Worm (Caenorhabditis elegans) whole organism, L4/young adult: ENCODE measurements around the gene W02B3.4.

Experiments
- W03F9.2 ChIP-seq: fragments of 150-350 bp; optimal IDR thresholded peaks from 2 replicates; lab custom pipeline; 2014; ENCODE audit warnings: missing biosample characterization, missing genetic modification characterization
- dao-5 ChIP-seq: sonication (generic microtip); optimal IDR thresholded peaks from 2 replicates; lab custom pipeline; 2016; ENCODE audit warnings: missing genotype, missing genetic modification characterization, moderate library complexity, missing compliant biosample characterization
- him-1 ChIP-seq: sonication (generic microtip); optimal IDR thresholded peaks from 2 replicates; lab custom pipeline; 2016; ENCODE audit warnings: missing genotype, missing genetic modification reagents, missing genetic modification characterization, missing compliant biosample characterization

The W02B3.4 gene

DNA sequence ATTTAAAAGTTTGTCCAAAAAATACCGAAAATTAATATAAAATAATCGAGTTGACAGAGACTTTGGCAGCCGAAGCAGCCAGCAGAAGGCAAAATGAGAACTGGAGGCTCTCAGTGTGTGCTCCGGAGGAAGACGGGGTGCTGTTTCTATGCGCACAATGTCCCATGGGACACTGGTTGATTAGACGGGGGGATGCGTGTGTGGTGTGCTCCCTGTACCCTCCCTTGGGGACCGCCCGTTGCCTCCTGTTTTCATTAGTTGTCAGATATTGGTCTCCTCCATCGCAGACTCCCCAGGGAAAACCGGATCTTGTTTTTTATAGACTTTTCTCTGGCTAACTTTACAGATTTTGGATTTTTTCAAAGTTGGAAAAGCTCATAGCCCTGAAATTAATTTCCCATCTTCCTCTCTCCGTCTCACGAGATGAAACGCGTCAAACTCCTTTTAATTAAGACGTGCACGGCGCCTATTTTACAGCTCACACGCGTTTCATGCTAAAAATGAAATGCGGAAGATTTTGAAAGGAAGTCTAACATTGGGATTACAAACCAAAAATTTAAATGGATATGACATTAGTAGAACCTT lies 18.0 kb downstream of the W02B3.4 start, which contains the start of gene C09F5.3:
C09F5.3 (minus strand) TSS at position 94 of the 585 bp plus-strand sequence.
- TF ChIP-seq W03F9.2 (tag; lab: Kevin White, UChicago) (no peak), him-1 (tag; lab: Kevin White, UChicago) (no peak), dao-5 (no peak)

DNA sequence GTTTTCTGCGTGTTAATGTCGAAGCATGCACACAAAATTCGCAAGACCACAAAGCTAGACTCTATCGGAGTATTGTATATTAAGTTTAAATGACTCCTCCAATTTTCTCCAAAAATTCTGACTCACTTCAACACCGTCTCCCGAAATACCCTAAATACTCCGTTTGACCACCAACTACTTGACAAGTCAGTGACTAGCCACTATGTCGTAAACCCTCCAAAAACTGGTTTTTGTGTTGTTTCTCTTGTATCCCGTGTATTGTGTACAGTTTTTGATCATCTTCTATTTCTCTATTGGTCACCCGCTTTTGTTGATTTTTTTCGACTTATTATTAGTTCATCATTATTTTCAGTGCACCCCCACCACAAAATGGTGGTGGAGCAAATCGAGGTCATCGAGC lies 24.9 kb downstream of the W02B3.4 start, which contains the start of gene C09F5.1:
C09F5.1 (plus strand) TSS at position 353 of the 400 bp plus-strand sequence.
- TF ChIP-seq him-1 (tag; lab: Kevin White, UChicago) (no peak), dao-5 (no peak), W03F9.2 (tag; lab: Kevin White, UChicago) (no peak)

DNA sequence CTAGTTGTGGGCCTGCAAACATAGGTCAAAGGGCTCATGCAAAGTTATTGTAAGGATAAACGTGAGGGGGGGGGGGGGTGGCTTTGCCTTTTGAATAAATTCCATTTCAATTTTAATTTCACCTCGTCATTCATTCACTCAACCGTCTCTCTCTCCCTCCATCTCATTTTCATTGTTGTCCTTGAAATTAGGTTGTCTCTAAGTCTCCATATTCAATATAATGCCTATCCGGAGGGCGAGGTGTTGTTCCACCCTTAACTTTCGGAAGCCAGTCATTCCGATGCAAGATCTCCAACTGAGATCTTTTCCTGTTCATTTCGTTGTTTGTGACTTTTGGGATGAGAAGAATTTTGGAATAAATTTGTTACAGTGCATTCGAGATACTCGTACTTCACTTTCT lies 26.0 kb downstream of the W02B3.4 start:
- TF ChIP-seq dao-5 (no peak), him-1 (tag; lab: Kevin White, UChicago) (no peak), W03F9.2 (tag; lab: Kevin White, UChicago) (no peak)

DNA sequence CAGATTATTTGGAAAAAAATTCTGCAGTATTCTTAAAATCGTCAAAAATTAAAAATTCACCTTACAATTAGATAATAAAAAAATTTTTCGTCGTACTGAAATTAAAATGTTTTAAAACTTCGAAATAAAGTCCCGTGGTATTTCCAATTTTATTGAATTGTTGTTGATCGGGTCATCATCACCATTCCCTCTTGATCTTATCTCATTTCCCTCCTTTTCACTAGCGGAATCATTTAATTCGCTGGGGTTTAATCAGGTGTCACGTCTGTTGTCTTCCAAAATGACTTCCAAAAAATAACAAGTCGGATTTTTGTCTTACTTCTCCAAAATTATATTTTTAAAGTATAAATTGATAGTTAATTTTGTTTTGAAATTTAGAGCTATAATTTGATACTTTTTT lies 26.6 kb downstream of the W02B3.4 start:
- TF ChIP-seq dao-5 (no peak), him-1 (tag; lab: Kevin White, UChicago) (no peak), W03F9.2 (tag; lab: Kevin White, UChicago) (no peak)

DNA sequence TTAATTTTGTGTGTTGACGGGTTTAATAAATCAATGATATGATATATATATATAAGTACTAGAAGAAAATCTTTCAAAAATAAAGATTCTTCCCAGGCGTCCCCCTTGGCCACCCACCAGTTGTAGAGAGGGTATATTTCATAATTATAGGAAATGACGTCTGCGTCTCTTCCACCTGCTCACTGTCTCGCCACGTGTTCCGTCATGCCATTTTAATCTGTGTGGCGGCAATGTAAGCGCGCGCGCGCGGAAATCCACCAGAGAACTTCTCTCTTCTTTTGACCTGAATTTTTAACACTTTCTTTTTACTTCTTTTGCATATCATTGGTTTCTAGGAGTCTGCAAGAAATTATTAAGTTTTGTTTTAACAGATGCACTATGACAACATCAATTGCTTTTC lies 28.9 kb downstream of the W02B3.4 start:
- TF ChIP-seq him-1 (tag; lab: Kevin White, UChicago) (no peak), dao-5 (no peak), W03F9.2 (tag; lab: Kevin White, UChicago) (no peak)

DNA sequence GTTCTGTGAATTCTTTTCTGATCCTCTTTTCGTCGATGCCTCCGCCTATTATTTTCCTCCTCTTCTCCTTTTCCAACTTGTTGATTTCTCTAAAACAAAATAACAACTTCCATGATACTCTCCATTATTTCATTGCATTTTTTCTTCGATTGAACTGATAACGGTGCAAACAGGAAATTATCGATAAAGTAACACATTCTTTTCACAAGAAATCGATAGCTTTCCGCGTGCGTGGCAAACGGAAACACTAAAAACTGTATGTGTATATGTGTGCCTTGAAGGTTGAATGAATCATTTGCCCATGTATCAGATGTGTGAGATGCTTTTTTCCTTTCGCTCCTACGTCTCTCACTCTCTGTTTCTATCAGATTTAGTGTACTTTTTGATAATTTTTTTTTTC lies 31.6 kb downstream of the W02B3.4 start:
- TF ChIP-seq dao-5 = no peak
- TF ChIP-seq W03F9.2 (tag; lab: Kevin White, UChicago) = no peak

DNA sequence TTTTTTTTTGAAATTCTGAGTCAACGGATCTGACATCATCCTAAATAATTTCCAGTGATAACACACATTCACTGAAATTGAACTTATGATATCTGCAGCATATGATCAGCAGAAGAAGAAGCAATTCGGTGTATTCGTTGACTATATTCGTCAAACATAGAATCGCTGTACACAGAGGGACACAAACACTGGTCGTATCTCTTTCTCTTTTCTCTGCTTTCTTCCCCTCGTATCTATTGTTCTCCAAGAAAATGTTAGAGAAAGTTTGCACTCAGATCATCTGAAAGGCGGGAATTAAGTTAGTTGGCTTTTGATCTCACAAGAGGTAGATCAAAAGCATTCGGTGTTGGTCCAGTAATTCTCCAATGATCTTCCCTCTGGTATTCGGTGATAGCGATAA lies 32.7 kb downstream of the W02B3.4 start:
- TF ChIP-seq W03F9.2 (tag; lab: Kevin White, UChicago) (no peak), him-1 (tag; lab: Kevin White, UChicago) (no peak), dao-5 (no peak)

DNA sequence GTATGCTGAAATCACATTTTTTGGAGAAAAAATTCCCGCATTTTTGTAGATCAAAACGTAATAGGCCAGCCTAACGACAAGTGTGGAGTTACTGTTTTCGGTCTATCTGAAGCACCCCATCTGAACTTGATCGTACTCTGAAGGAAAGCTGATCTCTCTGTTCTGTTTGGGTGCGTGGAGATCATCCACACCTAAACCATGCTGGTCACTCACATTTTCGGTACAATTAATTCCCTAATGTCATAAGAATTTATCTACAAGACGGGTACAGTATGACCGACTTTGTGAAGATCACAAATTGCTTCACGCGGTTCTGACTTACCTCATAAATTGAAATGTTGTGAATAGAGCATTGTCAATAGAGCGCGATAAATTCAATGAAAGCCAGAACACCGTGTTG lies 33.3 kb downstream of the W02B3.4 start:
- TF ChIP-seq dao-5 (no peak), him-1 (tag; lab: Kevin White, UChicago) (no peak), W03F9.2 (tag; lab: Kevin White, UChicago) (no peak)

DNA sequence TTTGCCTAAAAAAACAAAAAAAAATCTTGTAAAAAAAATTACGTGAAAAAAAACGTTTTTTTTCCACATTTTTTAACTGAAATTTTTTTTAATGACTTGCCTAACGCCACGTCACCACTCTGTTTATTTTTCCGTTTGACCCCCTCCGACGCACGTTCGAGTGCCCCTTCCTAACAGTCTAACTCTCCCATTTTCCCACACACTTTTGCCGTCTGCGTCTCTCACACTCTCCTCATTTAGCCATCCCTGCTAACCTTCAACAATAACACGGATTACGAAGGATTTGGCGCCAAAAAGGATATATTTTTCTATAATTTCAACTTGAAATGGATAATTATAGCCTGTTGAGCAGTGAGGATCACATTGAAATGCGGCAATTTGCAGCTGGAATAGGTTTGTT lies 36.0 kb downstream of the W02B3.4 start:
- TF ChIP-seq him-1 (tag; lab: Kevin White, UChicago) = no peak
- no peak for TF ChIP-seq W03F9.2 (tag; lab: Kevin White, UChicago)
- TF ChIP-seq dao-5 = no peak

DNA sequence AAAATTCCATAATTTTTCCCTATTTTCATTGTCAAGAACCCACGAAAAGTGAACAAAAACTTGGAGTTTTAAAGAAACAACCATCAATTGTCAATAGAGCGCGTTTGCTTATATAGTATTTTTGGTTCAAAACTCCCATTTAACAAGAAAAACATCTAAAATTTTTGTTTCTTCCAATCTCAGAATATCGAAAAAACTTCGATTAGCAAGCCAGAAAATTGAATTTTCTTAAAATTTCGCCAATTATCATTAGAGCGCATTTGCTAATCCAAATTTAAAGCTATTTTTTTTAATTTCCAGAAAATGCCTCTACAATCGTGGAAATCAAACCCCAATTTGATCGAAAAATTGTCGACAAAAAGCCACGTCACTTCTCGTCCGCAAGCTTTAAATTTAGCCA lies 36.8 kb downstream of the W02B3.4 start, which contains the start of gene orai-1:
orai-1 (plus strand) TSS at position 301 of the 400 bp plus-strand sequence.
- TF ChIP-seq him-1 (tag; lab: Kevin White, UChicago) (no peak), dao-5 (no peak), W03F9.2 (tag; lab: Kevin White, UChicago) (no peak)

DNA sequence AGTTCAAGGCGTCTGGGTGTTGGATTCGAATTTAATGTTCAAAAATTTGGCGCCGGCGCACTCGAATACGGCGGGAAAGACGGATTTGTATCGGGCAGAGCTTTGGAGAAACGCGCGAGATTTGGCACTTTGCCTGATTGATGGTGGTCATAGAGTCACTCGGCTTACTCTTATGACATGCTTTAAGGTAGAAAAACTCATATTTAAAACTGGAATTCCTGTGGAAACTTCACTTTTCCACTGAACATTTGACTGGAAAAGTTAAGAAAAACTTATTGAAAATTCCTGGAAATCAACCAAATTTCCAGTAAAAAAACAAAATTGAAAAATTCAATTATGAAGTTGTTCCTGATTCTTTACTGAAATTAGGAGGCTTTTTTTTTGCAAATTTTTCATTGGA lies 38.6 kb downstream of the W02B3.4 start:
- TF ChIP-seq dao-5 = no peak
- no peak for TF ChIP-seq him-1 (tag; lab: Kevin White, UChicago)
- no peak for TF ChIP-seq W03F9.2 (tag; lab: Kevin White, UChicago)

DNA sequence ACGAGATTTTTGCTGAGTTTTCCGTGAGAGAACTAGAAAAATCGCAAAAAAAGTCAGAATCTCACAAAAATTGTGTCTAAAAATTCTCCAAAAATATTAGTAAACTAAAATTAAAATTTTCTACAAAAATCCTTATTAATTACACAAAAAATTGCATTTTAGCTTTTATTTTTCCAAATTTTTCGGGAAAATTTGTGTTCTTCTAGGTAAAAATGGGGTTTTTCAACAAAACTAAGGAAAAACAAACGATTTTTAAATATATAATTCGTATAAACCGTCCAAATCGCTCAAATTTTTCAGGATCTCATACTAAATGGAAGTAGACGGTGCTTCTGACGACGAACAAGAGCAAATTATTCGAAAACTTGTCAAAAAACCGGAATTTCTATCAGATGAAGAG lies 41.5 kb downstream of the W02B3.4 start, which contains the start of gene W06E11.1:
W06E11.1 (plus strand) TSS at position 301 of the 400 bp plus-strand sequence.
- TF ChIP-seq dao-5 (no peak), him-1 (tag; lab: Kevin White, UChicago) (no peak), W03F9.2 (tag; lab: Kevin White, UChicago) (no peak)

DNA sequence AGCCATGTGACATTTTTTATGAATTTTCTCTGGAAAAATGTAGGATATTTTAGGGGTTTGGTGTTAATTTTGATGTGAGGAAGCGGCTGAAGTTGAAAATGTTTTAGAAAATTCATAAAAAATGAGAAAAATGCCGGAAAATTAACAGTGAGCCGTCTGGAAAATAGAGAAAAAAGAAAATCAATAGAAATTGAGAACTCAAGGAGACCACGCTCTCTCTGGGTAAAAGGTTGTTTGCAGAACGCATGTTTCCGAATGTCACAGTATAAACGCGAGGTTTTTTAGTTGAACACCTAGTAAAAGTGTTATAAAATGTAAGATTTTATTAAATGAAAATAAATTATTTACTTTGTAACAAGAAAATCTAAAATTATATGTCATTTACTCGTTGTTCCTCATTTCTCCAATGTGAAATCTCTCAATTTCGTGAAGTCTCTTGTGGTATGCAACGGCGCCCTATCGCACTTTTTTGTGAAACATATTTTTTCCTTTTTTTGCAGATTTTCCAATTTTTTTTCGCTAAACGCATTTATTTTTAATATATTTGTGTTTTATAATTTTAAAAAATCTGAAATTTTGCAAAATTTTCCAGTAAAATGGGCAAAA lies 42.9 kb downstream of the W02B3.4 start, which contains the start of the genes tag-266 and tag-267:
tag-266 (minus strand) TSS at position 29 of the 606 bp plus-strand sequence.
tag-267 (plus strand) TSS at position 593 of the 606 bp plus-strand sequence.
- TF ChIP-seq W03F9.2 (tag; lab: Kevin White, UChicago) (peak; percentile 76), dao-5 (no peak)

DNA sequence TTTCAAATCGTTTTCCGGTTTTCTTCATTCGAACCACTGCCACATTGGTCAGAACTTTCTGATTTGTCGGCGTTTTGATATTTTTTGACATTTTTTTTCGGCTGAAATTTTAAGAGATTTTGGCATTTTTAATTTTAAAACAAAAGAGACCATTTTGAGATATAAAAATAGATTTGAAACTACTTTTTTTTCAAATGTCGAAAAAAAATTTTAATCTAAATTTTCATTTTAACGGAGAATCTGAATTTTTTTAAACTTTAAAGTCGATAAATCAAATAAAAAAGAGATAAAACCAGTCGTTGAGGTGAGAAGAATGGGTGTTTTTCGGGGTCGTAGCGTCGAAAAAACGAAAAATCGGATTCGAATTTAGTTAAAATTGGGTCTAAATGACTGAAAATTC lies 44.9 kb downstream of the W02B3.4 start, which contains the start of gene sbds-1:
sbds-1 (minus strand) TSS at position 101 of the 400 bp plus-strand sequence.
- no peak for TF ChIP-seq W03F9.2 (tag; lab: Kevin White, UChicago)
- TF ChIP-seq dao-5 = no peak
- no peak for TF ChIP-seq him-1 (tag; lab: Kevin White, UChicago)
